Worm (Caenorhabditis elegans) whole organism, L3 larva: ENCODE data around the gene math-31.

Source experiments
- ama-1 ChIP-seq: fragments of 150-350 bp; optimal IDR thresholded peaks from 2 replicates; lab custom pipeline; 2018
- ceh-16 ChIP-seq: sonication (generic microtip); optimal IDR thresholded peaks from 2 replicates; lab custom pipeline; 2017; ENCODE audit warnings: missing biosample characterization, missing genetic modification characterization
- ceh-28 ChIP-seq: fragments of 150-350 bp; optimal IDR thresholded peaks from 2 replicates; lab custom pipeline; 2014; ENCODE audit warnings: missing biosample characterization, missing genetic modification reagents, missing genetic modification characterization
- ceh-82 ChIP-seq: fragments of 150-350 bp; optimal IDR thresholded peaks from 2 replicates; lab custom pipeline; 2014; ENCODE audit warnings: missing biosample characterization, missing genetic modification characterization
- egl-27 ChIP-seq: sonication (generic microtip); optimal IDR thresholded peaks from 4 replicates; lab custom pipeline; 2017; ENCODE audit warnings: missing biosample characterization, missing genetic modification reagents, missing genetic modification characterization
- elt-2 ChIP-seq: sonication (generic microtip); optimal IDR thresholded peaks from 2 replicates; lab custom pipeline; 2016; ENCODE audit warnings: missing genetic modification reagents, mild to moderate bottlenecking, missing genetic modification characterization, missing compliant biosample characterization
- elt-3 ChIP-seq, 3 experiments: fragments of 150-350 bp in 1 of 3; sonication (generic microtip) in 2 of 3; optimal IDR thresholded peaks; 2 replicates in 2 of 3; 4 replicates in 1 of 3; lab custom pipeline; 2014 to 2017; ENCODE audit warnings: missing biosample characterization in 3 of 3, missing genetic modification characterization in 3 of 3
- fkh-10 ChIP-seq: sonication (generic microtip); optimal IDR thresholded peaks from 2 replicates; lab custom pipeline; 2017; ENCODE audit warnings: missing biosample characterization, missing genetic modification reagents, missing genetic modification characterization
- fkh-2 ChIP-seq: fragments of 150-350 bp; optimal IDR thresholded peaks from 2 replicates; lab custom pipeline; 2014; ENCODE audit warnings: missing biosample characterization, missing genetic modification reagents, missing genetic modification characterization
- hmg-11 ChIP-seq: sonication (generic microtip); optimal IDR thresholded peaks from 2 replicates; lab custom pipeline; 2016; ENCODE audit warnings: missing genetic modification characterization, missing compliant biosample characterization
- jun-1 ChIP-seq: fragments of 150-350 bp; optimal IDR thresholded peaks from 2 replicates; lab custom pipeline; 2014; ENCODE audit warnings: missing biosample characterization, missing genetic modification reagents, missing genetic modification characterization
- lsy-12 ChIP-seq: sonication (generic microtip); optimal IDR thresholded peaks from 2 replicates; lab custom pipeline; 2016; ENCODE audit warnings: mild to moderate bottlenecking, missing genetic modification characterization, missing compliant biosample characterization
- mdl-1 ChIP-seq: fragments of 150-350 bp; optimal IDR thresholded peaks from 2 replicates; lab custom pipeline; 2014; ENCODE audit warnings: missing biosample characterization, missing genetic modification characterization
- mml-1 ChIP-seq: fragments of 150-350 bp; sonication (generic microtip); optimal IDR thresholded peaks from 3 replicates; lab custom pipeline; 2014; ENCODE audit warnings: missing biosample characterization, missing genetic modification characterization
- nfya-1 ChIP-seq: sonication (generic microtip); optimal IDR thresholded peaks from 2 replicates; lab custom pipeline; 2017; ENCODE audit warnings: missing genetic modification characterization, mild to moderate bottlenecking, missing compliant biosample characterization, antibody characterized with exemption, moderate library complexity; ENCODE audit not compliant: insufficient read depth
- nhr-11 ChIP-seq: fragments of 150-350 bp; optimal IDR thresholded peaks from 2 replicates; lab custom pipeline; 2014; ENCODE audit warnings: missing biosample characterization, missing genetic modification characterization
- nhr-12 ChIP-seq: fragments of 150-350 bp; optimal IDR thresholded peaks from 2 replicates; lab custom pipeline; 2014; ENCODE audit warnings: missing biosample characterization, missing genetic modification characterization
- nhr-23 ChIP-seq: fragments of 150-350 bp; optimal IDR thresholded peaks from 2 replicates; lab custom pipeline; 2014; ENCODE audit warnings: missing biosample characterization, missing genetic modification reagents, missing genetic modification characterization
- nhr-237 ChIP-seq: fragments of 150-350 bp; optimal IDR thresholded peaks from 2 replicates; lab custom pipeline; 2014; ENCODE audit warnings: missing biosample characterization, missing genetic modification characterization
- nhr-25 ChIP-seq: sonication (generic microtip); optimal IDR thresholded peaks from 2 replicates; lab custom pipeline; 2017; ENCODE audit warnings: missing biosample characterization, missing genetic modification characterization
- nhr-28 ChIP-seq: fragments of 150-350 bp; optimal IDR thresholded peaks from 2 replicates; lab custom pipeline; 2014; ENCODE audit warnings: missing biosample characterization, missing genetic modification characterization
- nhr-43 ChIP-seq: sonication (generic microtip); optimal IDR thresholded peaks from 2 replicates; lab custom pipeline; 2016; ENCODE audit warnings: mild to moderate bottlenecking, missing genetic modification characterization, missing compliant biosample characterization; ENCODE audit not compliant: poor library complexity, severe bottlenecking
- nhr-67 ChIP-seq: fragments of 150-350 bp; optimal IDR thresholded peaks from 2 replicates; lab custom pipeline; 2014; ENCODE audit warnings: missing biosample characterization, missing genetic modification characterization
- pha-4 ChIP-seq: fragments of 150-350 bp; optimal IDR thresholded peaks from 2 replicates; lab custom pipeline; 2014; ENCODE audit warnings: missing biosample characterization, missing genetic modification reagents, missing genetic modification characterization
- pqm-1 ChIP-seq: fragments of 150-350 bp; optimal IDR thresholded peaks from 2 replicates; lab custom pipeline; 2017; ENCODE audit warnings: missing biosample characterization, missing genetic modification characterization, inconsistent platforms
- sea-2 ChIP-seq: fragments of 150-350 bp; sonication (generic microtip); optimal IDR thresholded peaks from 4 replicates; lab custom pipeline; 2014; ENCODE audit warnings: missing biosample characterization, missing genetic modification reagents, missing genetic modification characterization
- snpc-4 ChIP-seq: fragments of 150-350 bp; optimal IDR thresholded peaks from 2 replicates; lab custom pipeline; 2014; ENCODE audit warnings: missing biosample characterization, missing genetic modification characterization
- tbx-2 ChIP-seq: sonication (generic microtip); optimal IDR thresholded peaks from 2 replicates; lab custom pipeline; 2016; ENCODE audit warnings: mild to moderate bottlenecking, missing genetic modification characterization, missing compliant biosample characterization
- unc-62 ChIP-seq: fragments of 150-350 bp; sonication (generic microtip); optimal IDR thresholded peaks from 4 replicates; lab custom pipeline; 2014; ENCODE audit warnings: missing biosample characterization, missing genetic modification reagents, missing genetic modification characterization
- zag-1 ChIP-seq: fragments of 150-350 bp; optimal IDR thresholded peaks from 2 replicates; lab custom pipeline; 2014; ENCODE audit warnings: missing biosample characterization, missing genetic modification characterization
- ztf-11 ChIP-seq: fragments of 150-350 bp; optimal IDR thresholded peaks from 2 replicates; lab custom pipeline; 2014; ENCODE audit warnings: missing biosample characterization, missing genetic modification characterization
- ztf-4 ChIP-seq: fragments of 150-350 bp; optimal IDR thresholded peaks from 2 replicates; lab custom pipeline; 2014; ENCODE audit warnings: missing biosample characterization, missing genetic modification characterization

math-31 gene

DNA sequence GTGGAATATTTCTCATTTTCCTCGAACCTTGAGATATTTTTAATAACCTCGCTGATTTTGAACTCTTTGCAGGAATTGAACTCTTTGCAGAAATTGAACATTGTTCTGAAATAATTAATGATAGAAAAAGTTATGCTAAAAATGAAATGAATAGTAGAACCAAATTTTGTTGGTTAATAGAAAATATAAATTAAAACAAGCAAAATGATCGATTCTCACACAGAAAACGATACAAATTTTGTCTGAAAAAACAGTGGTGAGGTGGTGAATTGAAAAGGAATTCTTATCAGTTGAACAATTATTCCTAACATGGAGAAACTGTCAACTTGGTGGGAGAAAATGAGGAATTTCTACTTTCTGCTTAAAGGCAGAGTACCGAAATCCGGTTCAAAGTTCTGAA is 28.0 kb downstream of the math-31 start, which contains the start of gene math-6:
Gene math-6 (minus strand): TSS at position 101 of the 400 bp plus-strand sequence.
- TF ChIP-seq ztf-11 (no peak), ama-1 (no peak), nhr-28 (tag; lab: Kevin White, UChicago) (no peak), nhr-237 (no peak), lsy-12 (tag; lab: Kevin White, UChicago) (no peak), zag-1 (tag; lab: Kevin White, UChicago) (no peak), unc-62 (no peak), elt-3 (tag; optimal IDR thresholded peaks at IDR 0.05; lab: Kevin White, UChicago) (no peak), tbx-2 (tag; lab: Kevin White, UChicago) (no peak), ztf-4 (no peak), sea-2 (GFP tag; lab: Kevin White, UChicago) (no peak), mml-1 (tag; lab: Kevin White, UChicago) (no peak), ceh-16 (no peak), nhr-23 (tag; lab: Kevin White, UChicago) (no peak)
- TF ChIP-seq, all 47 proteins: peak for 0

DNA sequence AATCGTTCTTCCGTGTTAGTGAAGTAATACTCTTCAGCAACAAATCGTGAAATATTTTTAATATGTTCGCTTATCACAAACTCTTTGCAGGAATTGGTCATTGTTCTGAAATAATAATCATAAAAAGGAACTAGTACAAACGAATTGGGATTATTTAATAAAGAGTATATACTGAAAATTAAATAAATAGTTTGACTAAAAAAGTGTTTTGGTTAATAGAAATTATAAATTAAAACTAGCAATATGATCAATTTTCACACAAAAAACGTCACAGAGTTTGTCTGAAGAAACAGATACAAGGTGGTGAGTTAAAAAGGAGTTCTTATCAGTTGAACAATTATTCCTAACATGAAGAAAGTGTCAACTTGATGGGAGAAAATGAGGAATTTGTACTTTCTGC is 29.9 kb downstream of the math-31 start, which contains the start of gene math-5:
Gene math-5 (minus strand): TSS at position 101 of the 400 bp plus-strand sequence.
- TF ChIP-seq nhr-25 (tag; lab: Kevin White, UChicago) (no peak), sea-2 (GFP tag; lab: Kevin White, UChicago) (no peak), nhr-12 (tag; lab: Kevin White, UChicago) (no peak), ztf-11 (no peak), fkh-10 (no peak), elt-3 (tag; optimal IDR thresholded peaks at IDR 0.05; lab: Kevin White, UChicago) (no peak), snpc-4 (tag; lab: Kevin White, UChicago) (no peak), nhr-28 (tag; lab: Kevin White, UChicago) (no peak), ama-1 (no peak), pqm-1 (tag; lab: Kevin White, UChicago) (no peak), ceh-28 (tag; lab: Kevin White, UChicago) (no peak), nfya-1 (tag; lab: Kevin White, UChicago) (no peak), nhr-23 (tag; lab: Kevin White, UChicago) (no peak), nhr-11 (tag; lab: Kevin White, UChicago) (no peak)
- TF ChIP-seq, all 47 proteins: peak for 0

DNA sequence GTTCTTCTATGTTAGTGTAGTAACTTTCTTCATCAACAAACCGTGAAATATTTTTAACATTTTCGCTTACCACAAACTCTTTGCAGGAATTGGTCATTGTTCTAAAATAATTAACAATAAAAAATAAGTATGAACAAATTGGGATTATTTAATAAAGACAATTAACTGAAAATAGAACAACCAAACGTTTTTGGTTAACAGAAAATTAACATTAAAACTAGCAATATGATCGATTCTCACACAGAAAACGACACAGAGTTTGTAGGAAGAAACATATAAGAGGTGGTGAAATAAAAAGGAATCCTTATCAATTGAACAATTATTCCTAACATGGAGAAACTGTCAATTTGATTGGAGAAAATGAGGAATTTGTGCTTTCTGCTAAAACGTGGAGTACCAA is 34.0 kb downstream of the math-31 start, which contains the start of gene math-16:
Gene math-16 (minus strand): TSS at position 101 of the 400 bp plus-strand sequence.
- TF ChIP-seq nhr-28 (tag; lab: Kevin White, UChicago): no peak
- no peak for TF ChIP-seq nhr-43 (tag; lab: Kevin White, UChicago)
- TF ChIP-seq jun-1 (tag; lab: Kevin White, UChicago): no peak
- TF ChIP-seq mdl-1: no peak
- no peak for TF ChIP-seq nhr-12 (tag; lab: Kevin White, UChicago)
- TF ChIP-seq mml-1 (tag; lab: Kevin White, UChicago): no peak
- TF ChIP-seq pha-4 (tag; lab: Kevin White, UChicago): no peak
- no peak for TF ChIP-seq fkh-2 (tag; lab: Kevin White, UChicago)
- TF ChIP-seq zag-1 (tag; lab: Kevin White, UChicago): no peak
- TF ChIP-seq ceh-16: no peak
- TF ChIP-seq nhr-67 (tag; lab: Kevin White, UChicago): no peak

DNA sequence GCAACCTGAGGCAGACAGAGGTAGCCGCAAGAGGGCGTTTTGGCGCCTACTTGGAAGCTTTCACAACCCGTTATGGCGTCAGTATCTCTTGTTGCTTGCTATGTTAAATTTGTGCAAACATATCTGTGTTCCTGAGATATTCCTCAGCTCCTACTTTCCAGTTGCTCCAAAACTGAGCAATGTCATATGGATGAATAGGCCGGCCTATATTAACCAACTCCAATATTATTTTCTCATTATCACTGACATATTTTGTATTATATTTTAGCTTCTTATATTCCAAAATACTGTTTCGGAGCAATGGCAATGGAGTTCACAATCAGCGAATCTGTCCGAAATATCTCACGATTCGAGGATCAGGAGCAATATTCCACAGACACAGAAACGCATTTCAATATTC is 37.0 kb downstream of the math-31 start, which contains the start of gene math-13:
Gene math-13 (plus strand): TSS at position 301 of the 400 bp plus-strand sequence.
- TF ChIP-seq ceh-82 (tag; lab: Kevin White, UChicago): no peak
- TF ChIP-seq, all 47 proteins: peak for 0

DNA sequence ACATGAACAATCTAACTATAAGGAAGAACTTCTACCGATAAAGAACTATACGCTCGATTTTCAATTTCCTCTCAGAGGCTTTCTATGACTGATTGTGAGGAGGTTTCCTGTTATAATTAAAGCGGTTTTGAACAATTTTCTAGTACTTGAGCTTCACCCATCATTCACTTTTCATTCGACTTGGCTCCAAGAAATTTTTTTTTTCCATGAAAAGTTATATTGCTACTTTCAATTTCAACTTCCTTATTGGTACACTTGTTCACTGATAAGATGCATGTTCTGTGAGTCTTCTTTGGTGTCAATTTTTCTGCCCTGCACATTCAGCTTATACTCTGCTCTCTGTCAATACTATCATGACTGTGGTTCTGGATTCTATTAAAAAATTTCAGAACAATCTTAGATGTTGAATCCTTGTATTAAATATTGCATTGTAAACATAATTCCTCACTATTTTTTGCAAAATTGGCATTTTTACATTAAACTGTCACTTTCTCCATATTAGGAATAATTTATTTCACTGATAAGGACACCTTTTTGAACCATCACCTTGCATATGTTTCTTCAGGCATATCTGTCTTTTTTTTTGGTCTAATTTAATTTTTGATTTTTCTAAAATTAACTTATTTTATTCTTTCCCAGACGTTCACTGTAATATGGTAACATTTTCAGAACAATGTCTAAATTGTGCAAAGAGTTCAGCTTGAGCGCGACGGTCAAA is 41.6 kb downstream of the math-31 start, which contains the start of gene math-10:
Gene math-10 (plus strand): TSS at position 668 of the 718 bp plus-strand sequence.
- TF ChIP-seq elt-2 (tag; lab: Kevin White, UChicago) (peak; percentile 71), ztf-11 (no peak)

DNA sequence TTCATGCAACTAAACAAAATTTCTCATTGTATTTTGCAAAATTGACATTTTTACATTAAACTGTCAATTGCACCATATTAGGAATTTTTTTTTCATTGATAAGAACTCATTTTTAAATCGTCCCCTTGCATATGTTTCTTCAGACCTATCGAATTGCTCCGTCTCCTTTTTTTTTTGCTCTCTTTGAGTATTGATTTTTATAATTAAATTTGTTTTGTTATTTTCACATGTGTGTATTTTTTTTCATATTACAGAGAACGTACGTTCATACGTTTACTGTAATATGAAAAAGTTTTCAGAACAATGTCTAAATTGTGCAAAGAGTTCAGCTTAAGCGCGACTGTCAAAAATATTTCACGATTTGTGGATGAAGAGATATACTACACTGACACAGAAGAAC is 43.5 kb downstream of the math-31 start, which contains the start of gene math-14:
Gene math-14 (plus strand): TSS at position 301 of the 400 bp plus-strand sequence.
- TF ChIP-seq egl-27 (tag; lab: Kevin White, UChicago) (no peak), elt-2 (tag; lab: Kevin White, UChicago) (peak; percentile 29), hmg-11 (tag; lab: Kevin White, UChicago) (no peak)
